Fruit fly (Drosophila melanogaster) whole organism, adult: ENCODE measurements around the gene hid.

Experiments used
- CG12768 ChIP-seq: fragments of 200-800 bp; sonication (Bioruptor generic); optimal IDR thresholded peaks from 2 replicates; lab custom pipeline; 2017; ENCODE audit warnings: missing biosample characterization, missing genetic modification characterization, mild to moderate bottlenecking, moderate library complexity, missing genetic modification reagents
- CG14711 ChIP-seq: fragments of 200-800 bp; sonication (Bioruptor generic); optimal IDR thresholded peaks from 2 replicates; lab custom pipeline; 2018; ENCODE audit warnings: missing biosample characterization, mild to moderate bottlenecking, missing genetic modification characterization, moderate library complexity
- CG1620 ChIP-seq: fragments of 200-800 bp; sonication (Bioruptor generic); optimal IDR thresholded peaks from 2 replicates; lab custom pipeline; 2016; ENCODE audit warnings: missing biosample characterization, missing genetic modification characterization
- CG7101 ChIP-seq: fragments of 200-800 bp; sonication (Bioruptor generic); optimal IDR thresholded peaks from 2 replicates; lab custom pipeline; 2018; ENCODE audit warnings: missing biosample characterization, mild to moderate bottlenecking, missing genetic modification characterization, moderate library complexity
- Clk ChIP-seq: fragments of 200-800 bp; sonication (Bioruptor generic); optimal IDR thresholded peaks from 2 replicates; lab custom pipeline; 2017; ENCODE audit warnings: missing biosample characterization, missing genetic modification characterization
- Hr96 ChIP-seq: fragments of 200-800 bp; sonication (Bioruptor generic); optimal IDR thresholded peaks from 2 replicates; lab custom pipeline; 2016; ENCODE audit warnings: missing biosample characterization, missing genetic modification characterization
- cic ChIP-seq: fragments of 200-800 bp; sonication (Bioruptor generic); optimal IDR thresholded peaks from 2 replicates; lab custom pipeline; 2017; ENCODE audit warnings: missing biosample characterization, mild to moderate bottlenecking, missing genetic modification characterization, moderate library complexity
- toe ChIP-seq: fragments of 200-800 bp; sonication (Bioruptor generic); optimal IDR thresholded peaks from 2 replicates; lab custom pipeline; 2016; ENCODE audit warnings: missing biosample characterization, missing genetic modification characterization

- TF ChIP-seq Clk (no peak), Hr96 (GFP tag; lab: Kevin White, UChicago) (no peak), CG7101 (tag; lab: Kevin White, UChicago) (no peak), CG14711 (tag; lab: Kevin White, UChicago) (no peak), cic (GFP tag; lab: Kevin White, UChicago) (no peak), CG12768 (GFP tag; lab: Kevin White, UChicago) (no peak), CG1620 (GFP tag; lab: Kevin White, UChicago) (no peak), toe (GFP tag; lab: Kevin White, UChicago) (no peak)
These were observed 679 bp downstream of the hid start for dm6 chr3L:18184762-18185161.
